Fruit fly (Drosophila melanogaster) whole organism, embryonic: ENCODE measurements around the gene CG17233.

Source experiments
- Antp ChIP-seq: fragments of 200-800 bp; sonication (Bioruptor generic); optimal IDR thresholded peaks from 3 replicates; lab custom pipeline; 2016; ENCODE audit warnings: missing biosample characterization, missing genetic modification characterization
- Atf3 ChIP-seq: fragments of 200-800 bp; sonication (Bioruptor generic); optimal IDR thresholded peaks from 3 replicates; lab custom pipeline; 2016; ENCODE audit warnings: missing biosample characterization, missing genetic modification characterization
- B-H2 ChIP-seq: fragments of 200-800 bp; sonication (Bioruptor generic); optimal IDR thresholded peaks from 2 replicates; lab custom pipeline; 2018; ENCODE audit warnings: missing biosample characterization, mild to moderate bottlenecking, missing genetic modification characterization
- CG10267 ChIP-seq: fragments of 200-800 bp; sonication (Bioruptor generic); optimal IDR thresholded peaks from 2 replicates; lab custom pipeline; 2018; ENCODE audit warnings: missing biosample characterization, mild to moderate bottlenecking, missing genetic modification characterization, moderate library complexity
- CG11093 ChIP-seq: fragments of 200-800 bp; sonication (Bioruptor generic); IDR thresholded peaks from 3 replicates; pipeline ENCODE4 v1.3.6; 2022; ENCODE audit warnings: missing biosample characterization, missing genetic modification characterization
- CG11560 ChIP-seq: fragments of 200-800 bp; sonication (Bioruptor generic); IDR thresholded peaks from 3 replicates; pipeline ENCODE4 v1.3.6; 2022; ENCODE audit warnings: missing biosample characterization, missing genetic modification characterization
- CG12299 ChIP-seq: fragments of 200-800 bp; sonication (Bioruptor generic); optimal IDR thresholded peaks from 2 replicates; lab custom pipeline; 2018; ENCODE audit warnings: missing biosample characterization, mild to moderate bottlenecking, missing genetic modification characterization
- CG12744 ChIP-seq: fragments of 200-800 bp; sonication (Bioruptor generic); optimal IDR thresholded peaks from 2 replicates; lab custom pipeline; 2016; ENCODE audit warnings: missing biosample characterization, missing genetic modification characterization
- CG13296 ChIP-seq: fragments of 200-800 bp; sonication (Bioruptor generic); optimal IDR thresholded peaks from 3 replicates; lab custom pipeline; 2018; ENCODE audit warnings: missing biosample characterization, mild to moderate bottlenecking, missing genetic modification characterization
- CG16813 ChIP-seq: fragments of 200-800 bp; sonication (Bioruptor generic); IDR thresholded peaks from 3 replicates; pipeline ENCODE4 v1.3.6; 2022; ENCODE audit warnings: missing biosample characterization, missing genetic modification characterization; ENCODE audit not compliant: partially characterized antibody
- CG2116 ChIP-seq: fragments of 200-800 bp; sonication (Bioruptor generic); optimal IDR thresholded peaks from 3 replicates; lab custom pipeline; 2018; ENCODE audit warnings: missing biosample characterization, mild to moderate bottlenecking, missing genetic modification characterization
- CG30431 ChIP-seq: fragments of 200-800 bp; sonication (Bioruptor generic); optimal IDR thresholded peaks from 2 replicates; lab custom pipeline; 2017; ENCODE audit warnings: missing biosample characterization, missing genetic modification characterization
- CG31388 ChIP-seq: fragments of 200-800 bp; sonication (Bioruptor generic); optimal IDR thresholded peaks from 2 replicates; lab custom pipeline; 2016; ENCODE audit warnings: missing biosample characterization, missing genetic modification characterization
- CG34376 ChIP-seq: fragments of 200-800 bp; sonication (Bioruptor generic); optimal IDR thresholded peaks from 2 replicates; lab custom pipeline; 2018; ENCODE audit warnings: missing biosample characterization, mild to moderate bottlenecking, missing genetic modification characterization
- CG4707 ChIP-seq: fragments of 200-800 bp; sonication (Bioruptor generic); optimal IDR thresholded peaks from 2 replicates; lab custom pipeline; 2018; ENCODE audit warnings: missing biosample characterization, mild to moderate bottlenecking, missing genetic modification characterization, moderate library complexity
- CG4854 ChIP-seq: fragments of 200-800 bp; sonication (Bioruptor generic); optimal IDR thresholded peaks from 2 replicates; lab custom pipeline; 2016; ENCODE audit warnings: missing biosample characterization, missing genetic modification characterization, inconsistent platforms
- CG5180 ChIP-seq: fragments of 200-800 bp; sonication (Bioruptor generic); optimal IDR thresholded peaks from 3 replicates; lab custom pipeline; 2017; ENCODE audit warnings: missing biosample characterization, missing genetic modification characterization, mild to moderate bottlenecking, moderate library complexity, missing genetic modification reagents
- CG7271 ChIP-seq: fragments of 200-800 bp; sonication (Bioruptor generic); optimal IDR thresholded peaks from 2 replicates; lab custom pipeline; 2018; ENCODE audit warnings: missing biosample characterization, mild to moderate bottlenecking, missing genetic modification characterization, moderate library complexity
- CG9797 ChIP-seq: fragments of 200-800 bp; sonication (Bioruptor generic); optimal IDR thresholded peaks from 3 replicates; lab custom pipeline; 2018; ENCODE audit warnings: missing biosample characterization, mild to moderate bottlenecking, missing genetic modification characterization
- Dad ChIP-seq: fragments of 200-800 bp; sonication (Bioruptor generic); optimal IDR thresholded peaks from 3 replicates; lab custom pipeline; 2016; ENCODE audit warnings: missing biosample characterization, missing genetic modification characterization
- Dbx ChIP-seq: fragments of 200-800 bp; sonication (Bioruptor generic); IDR thresholded peaks from 3 replicates; pipeline ENCODE4 v1.3.6; 2022; ENCODE audit warnings: missing biosample characterization, missing genetic modification characterization
- Dip3 ChIP-seq: fragments of 200-800 bp; sonication (Bioruptor generic); optimal IDR thresholded peaks from 3 replicates; lab custom pipeline; 2016; ENCODE audit warnings: missing biosample characterization, missing genetic modification characterization
- E2f2 ChIP-seq: fragments of 200-800 bp; sonication (Bioruptor generic); IDR thresholded peaks from 2 replicates; pipeline ENCODE4 v1.3.6; 2022; ENCODE audit warnings: missing biosample characterization, missing genetic modification characterization
- HLHmδ ChIP-seq: fragments of 200-800 bp; sonication (Bioruptor generic); optimal IDR thresholded peaks from 2 replicates; lab custom pipeline; 2018; ENCODE audit warnings: missing biosample characterization, mild to moderate bottlenecking, missing genetic modification characterization, moderate library complexity
- Lhr ChIP-seq: fragments of 200-800 bp; sonication (Bioruptor generic); optimal IDR thresholded peaks from 3 replicates; lab custom pipeline; 2017; ENCODE audit warnings: mild to moderate bottlenecking, missing biosample characterization, missing genetic modification reagents, missing genetic modification characterization
- Lim3 ChIP-seq: fragments of 200-800 bp; sonication (Bioruptor generic); IDR thresholded peaks from 2 replicates; pipeline ENCODE4 v1.3.6; 2022; ENCODE audit warnings: missing biosample characterization, missing genetic modification characterization
- MBD-R2 ChIP-seq: fragments of 200-800 bp; sonication (Bioruptor generic); IDR thresholded peaks from 2 replicates; pipeline ENCODE4 v1.3.6; 2022; ENCODE audit warnings: missing biosample characterization, missing genetic modification characterization
- Med ChIP-seq: fragments of 200-800 bp; sonication (Bioruptor generic); peaks from one replicate; lab custom pipeline; 2016; ENCODE audit warnings: missing biosample characterization, missing genetic modification characterization, mild to moderate bottlenecking, inconsistent platforms, moderate library complexity
- Myb ChIP-seq: fragments of 200-800 bp; sonication (Bioruptor generic); optimal IDR thresholded peaks from 2 replicates; lab custom pipeline; 2016; ENCODE audit warnings: missing biosample characterization, missing genetic modification characterization
- NC2β ChIP-seq: fragments of 200-800 bp; sonication (Bioruptor generic); optimal IDR thresholded peaks from 2 replicates; lab custom pipeline; 2016; ENCODE audit warnings: missing biosample characterization, missing genetic modification characterization
- Oaz ChIP-seq: fragments of 200-800 bp; sonication (Bioruptor generic); IDR thresholded peaks from 2 replicates; pipeline ENCODE4 v1.3.6; 2022; ENCODE audit warnings: missing biosample characterization, missing genetic modification characterization
- PHDP ChIP-seq: fragments of 200-800 bp; sonication (Bioruptor generic); optimal IDR thresholded peaks from 3 replicates; lab custom pipeline; 2018; ENCODE audit warnings: missing biosample characterization, mild to moderate bottlenecking, missing genetic modification characterization, moderate library complexity
- Ptx1 ChIP-seq: fragments of 200-800 bp; sonication (Bioruptor generic); IDR thresholded peaks from 2 replicates; pipeline ENCODE4 v1.3.6; 2022; ENCODE audit warnings: missing biosample characterization, missing genetic modification characterization
- Scr ChIP-seq: fragments of 200-800 bp; sonication (Bioruptor generic); IDR thresholded peaks from 2 replicates; pipeline ENCODE4 v1.3.6; 2022; ENCODE audit warnings: missing biosample characterization, missing genetic modification characterization; ENCODE audit not compliant: partially characterized antibody
- Sry-δ ChIP-seq: fragments of 200-800 bp; sonication (Bioruptor generic); optimal IDR thresholded peaks from 2 replicates; lab custom pipeline; 2016; ENCODE audit warnings: missing biosample characterization, missing genetic modification characterization
- en ChIP-seq: fragments of 200-800 bp; sonication (Bioruptor generic); optimal IDR thresholded peaks from 2 replicates; lab custom pipeline; 2016; ENCODE audit warnings: missing biosample characterization, missing genetic modification characterization
- exex ChIP-seq: fragments of 200-800 bp; sonication (Bioruptor generic); optimal IDR thresholded peaks from 4 replicates; lab custom pipeline; 2018; ENCODE audit warnings: missing biosample characterization, mild to moderate bottlenecking, missing genetic modification characterization, moderate library complexity
- gfzf ChIP-seq: fragments of 200-800 bp; sonication (Bioruptor generic); optimal IDR thresholded peaks from 2 replicates; lab custom pipeline; 2016; ENCODE audit warnings: missing biosample characterization, mild to moderate bottlenecking, missing genetic modification characterization, moderate library complexity
- grn ChIP-seq: fragments of 200-800 bp; sonication (Bioruptor generic); optimal IDR thresholded peaks from 3 replicates; lab custom pipeline; 2017; ENCODE audit warnings: missing biosample characterization, missing genetic modification characterization
- lab ChIP-seq: fragments of 200-800 bp; sonication (Bioruptor generic); optimal IDR thresholded peaks from 3 replicates; lab custom pipeline; 2017; ENCODE audit warnings: missing biosample characterization, missing genetic modification characterization, mild to moderate bottlenecking, moderate library complexity, missing genetic modification reagents
- lilli ChIP-seq: fragments of 200-800 bp; sonication (Bioruptor generic); optimal IDR thresholded peaks from 3 replicates; lab custom pipeline; 2016; ENCODE audit warnings: missing biosample characterization, missing genetic modification characterization
- mirr ChIP-seq: fragments of 200-800 bp; sonication (Bioruptor generic); optimal IDR thresholded peaks from 3 replicates; lab custom pipeline; 2018; ENCODE audit warnings: missing biosample characterization, mild to moderate bottlenecking, missing genetic modification characterization
- onecut ChIP-seq: fragments of 200-800 bp; sonication (Bioruptor generic); IDR thresholded peaks from 2 replicates; pipeline ENCODE4 v1.3.6; 2022; ENCODE audit warnings: missing biosample characterization, missing genetic modification characterization
- org-1 ChIP-seq: fragments of 200-800 bp; sonication (Bioruptor generic); optimal IDR thresholded peaks from 2 replicates; lab custom pipeline; 2017; ENCODE audit warnings: missing biosample characterization, missing genetic modification characterization
- phol ChIP-seq: fragments of 200-800 bp; sonication (Bioruptor generic); optimal IDR thresholded peaks from 3 replicates; lab custom pipeline; 2018; ENCODE audit warnings: missing biosample characterization, mild to moderate bottlenecking, missing genetic modification characterization, moderate library complexity
- pros ChIP-seq: fragments of 200-800 bp; sonication (Bioruptor generic); optimal IDR thresholded peaks from 3 replicates; lab custom pipeline; 2019; ENCODE audit warnings: missing biosample characterization, mild to moderate bottlenecking, missing genetic modification characterization, moderate library complexity
- pzg ChIP-seq: fragments of 200-800 bp; sonication (Bioruptor generic); optimal IDR thresholded peaks from 3 replicates; lab custom pipeline; 2018; ENCODE audit warnings: missing biosample characterization, mild to moderate bottlenecking, missing genetic modification characterization, moderate library complexity
- slp2 ChIP-seq: fragments of 200-800 bp; sonication (Bioruptor generic); optimal IDR thresholded peaks from 2 replicates; lab custom pipeline; 2016; ENCODE audit warnings: missing biosample characterization, missing genetic modification characterization
- sug ChIP-seq: fragments of 200-800 bp; optimal IDR thresholded peaks from 2 replicates; lab custom pipeline; 2019; ENCODE audit warnings: missing biosample characterization, mild to moderate bottlenecking, missing genetic modification characterization, moderate library complexity
- usp ChIP-seq: fragments of >200 bp; optimal IDR thresholded peaks from 2 replicates; lab custom pipeline; 2017; ENCODE audit warnings: missing biosample characterization, missing genetic modification characterization
- z ChIP-seq: fragments of 200-800 bp; sonication (Bioruptor generic); IDR thresholded peaks from 3 replicates; pipeline ENCODE4 v1.3.6; 2022; ENCODE audit warnings: missing biosample characterization, missing genetic modification characterization

Gene CG17233

dm6 chr3L:20226153-20226552, 15.6 kb downstream of the CG17233 start (continued):
- TF ChIP-seq MBD-R2 (GFP tag; lab: Robert Waterston, UW), result peak; percentile 64
- no peak for TF ChIP-seq Atf3 (GFP tag; lab: Kevin White, UChicago)
- peak; percentile 39; the same call in 1 of the 3 replicates for TF ChIP-seq CG16813 (GFP tag; lab: Robert Waterston, UW)
- peak; percentile 41 for TF ChIP-seq phol (tag; lab: Kevin White, UChicago)
- no peak for TF ChIP-seq sug (tag; lab: Kevin White, UChicago)
- no peak for TF ChIP-seq org-1 (GFP tag; lab: Kevin White, UChicago)
- TF ChIP-seq z (GFP tag; lab: Robert Waterston, UW), result no peak
- no peak for TF ChIP-seq CG5180
- TF ChIP-seq Scr (GFP tag; lab: Robert Waterston, UW), result peak; percentile 52
- peak; percentile 72 for TF ChIP-seq pzg (GFP tag; lab: Kevin White, UChicago)
- no peak for TF ChIP-seq CG4854 (GFP tag; lab: Kevin White, UChicago)
- no peak for TF ChIP-seq CG7271 (tag; lab: Kevin White, UChicago)
- TF ChIP-seq en, result no peak
- TF ChIP-seq slp2 (GFP tag; lab: Kevin White, UChicago), result no peak
- peak; percentile 57 for TF ChIP-seq Sry-δ (GFP tag; lab: Kevin White, UChicago)
- peak; percentile 94 for TF ChIP-seq Myb (GFP tag; lab: Kevin White, UChicago)
- TF ChIP-seq CG11560, result no peak
- no peak for TF ChIP-seq NC2β (GFP tag; lab: Kevin White, UChicago)
- no peak for TF ChIP-seq PHDP (tag; lab: Kevin White, UChicago)
- peak; percentile 91 for TF ChIP-seq gfzf (GFP tag; lab: Kevin White, UChicago)
- no peak for TF ChIP-seq CG30431 (GFP tag; lab: Kevin White, UChicago)
- peak; percentile 36 for TF ChIP-seq Lhr (GFP tag; lab: Kevin White, UChicago)
- TF ChIP-seq CG12744, result no peak
- TF ChIP-seq CG9797 (GFP tag; lab: Kevin White, UChicago), result peak; percentile 81
- TF ChIP-seq CG11093 (GFP tag; lab: Robert Waterston, UW), result no peak
- TF ChIP-seq Ptx1 (GFP tag; lab: Robert Waterston, UW), result no peak

- TF ChIP-seq CG4707 (GFP tag; lab: Kevin White, UChicago), result no peak
- peak; percentile 25 for TF ChIP-seq B-H2 (GFP tag; lab: Kevin White, UChicago)
- peak; percentile 12 for TF ChIP-seq CG13296 (GFP tag; lab: Kevin White, UChicago)
- peak; percentile 16 for TF ChIP-seq lab
- no peak for TF ChIP-seq lilli (GFP tag; lab: Kevin White, UChicago)
- TF ChIP-seq Med (GFP tag; lab: Kevin White, UChicago), result no peak
- TF ChIP-seq usp (GFP tag; lab: Kevin White, UChicago), result no peak
- TF ChIP-seq pros (GFP tag; lab: Kevin White, UChicago), result no peak
- TF ChIP-seq CG12299 (tag; lab: Kevin White, UChicago), result no peak
- TF ChIP-seq Dbx (GFP tag; lab: Robert Waterston, UW), result no peak
- no peak for TF ChIP-seq CG31388 (GFP tag; lab: Kevin White, UChicago)
- no peak for TF ChIP-seq Dip3
- no peak for TF ChIP-seq CG2116
- TF ChIP-seq mirr (GFP tag; lab: Kevin White, UChicago), result peak; percentile 19
- no peak for TF ChIP-seq CG10267 (tag; lab: Kevin White, UChicago)
- no peak for TF ChIP-seq onecut (GFP tag; lab: Robert Waterston, UW)
- TF ChIP-seq E2f2, result no peak
- no peak for TF ChIP-seq HLHmδ (GFP tag; lab: Kevin White, UChicago)
- TF ChIP-seq grn (GFP tag; lab: Kevin White, UChicago), result peak; percentile 56
- TF ChIP-seq Lim3 (GFP tag; lab: Robert Waterston, UW), result no peak
- TF ChIP-seq Dad (GFP tag; lab: Kevin White, UChicago), result no peak
- no peak for TF ChIP-seq Oaz (GFP tag; lab: Robert Waterston, UW)
- TF ChIP-seq CG34376 (GFP tag; lab: Kevin White, UChicago), result peak; percentile 88
- peak; percentile 97 for TF ChIP-seq exex
- no peak for TF ChIP-seq Antp (GFP tag; lab: Kevin White, UChicago)
Observed at dm6 chr3L:20223398-20223951, 18.2 kb downstream of the CG17233 start, which contains the start of gene CG17147. TSS of gene CG17147 (plus strand) at chr3L:20223932.
